Fruit fly (Drosophila melanogaster) whole organism, prepupa: Measurements from ENCODE around the gene CG3841.

Experiments
- CG10631 ChIP-seq: fragments of 200-800 bp; sonication (Bioruptor generic); optimal IDR thresholded peaks from 2 replicates; lab custom pipeline; 2016; ENCODE audit warnings: missing biosample characterization, missing genetic modification characterization
- CG10669 ChIP-seq: fragments of 200-800 bp; sonication (Bioruptor generic); optimal IDR thresholded peaks from 3 replicates; lab custom pipeline; 2018; ENCODE audit warnings: missing biosample characterization, mild to moderate bottlenecking, missing genetic modification characterization, moderate library complexity
- CG11902 ChIP-seq: fragments of 200-800 bp; sonication (Bioruptor generic); optimal IDR thresholded peaks from 3 replicates; lab custom pipeline; 2016; ENCODE audit warnings: missing biosample characterization, missing genetic modification characterization
- CG1621 ChIP-seq: fragments of 200-800 bp; sonication (Bioruptor generic); optimal IDR thresholded peaks from 3 replicates; lab custom pipeline; 2018; ENCODE audit warnings: missing biosample characterization, mild to moderate bottlenecking, missing genetic modification characterization
- CG3032 ChIP-seq: fragments of 200-800 bp; optimal IDR thresholded peaks from 2 replicates; lab custom pipeline; 2019; ENCODE audit warnings: missing biosample characterization, mild to moderate bottlenecking, missing genetic modification characterization, moderate library complexity
- CG34406 ChIP-seq: fragments of 200-800 bp; sonication (Bioruptor generic); optimal IDR thresholded peaks from 3 replicates; lab custom pipeline; 2016; ENCODE audit warnings: missing biosample characterization, missing genetic modification characterization
- CG3919 ChIP-seq: fragments of 200-800 bp; sonication (Bioruptor generic); optimal IDR thresholded peaks from 3 replicates; lab custom pipeline; 2016; ENCODE audit warnings: missing biosample characterization, missing genetic modification characterization
- CG6276 ChIP-seq: fragments of 200-800 bp; sonication (Bioruptor generic); optimal IDR thresholded peaks from 2 replicates; lab custom pipeline; 2017; ENCODE audit warnings: missing biosample characterization, mild to moderate bottlenecking, missing genetic modification characterization
- CG6808 ChIP-seq: fragments of 200-800 bp; sonication (Bioruptor generic); optimal IDR thresholded peaks from 3 replicates; lab custom pipeline; 2017; ENCODE audit warnings: missing biosample characterization, missing genetic modification characterization, mild to moderate bottlenecking, moderate library complexity, missing genetic modification reagents
- CG6854 ChIP-seq: fragments of 200-800 bp; sonication (Bioruptor generic); optimal IDR thresholded peaks from 2 replicates; lab custom pipeline; 2017; ENCODE audit warnings: missing biosample characterization, mild to moderate bottlenecking, missing genetic modification characterization
- CG7368 ChIP-seq: fragments of 200-800 bp; sonication (Bioruptor generic); optimal IDR thresholded peaks from 3 replicates; lab custom pipeline; 2016; ENCODE audit warnings: missing biosample characterization, missing genetic modification characterization
- CG8119 ChIP-seq: fragments of 200-800 bp; sonication (Bioruptor generic); IDR thresholded peaks from 3 replicates; pipeline ENCODE4 v1.3.6; 2022; ENCODE audit warnings: missing biosample characterization, missing genetic modification characterization
- CG8319 ChIP-seq: fragments of 200-800 bp; sonication (Bioruptor generic); optimal IDR thresholded peaks from 3 replicates; lab custom pipeline; 2016; ENCODE audit warnings: missing biosample characterization, missing genetic modification characterization
- CG9139 ChIP-seq: fragments of 200-800 bp; sonication (Bioruptor generic); optimal IDR thresholded peaks from 3 replicates; lab custom pipeline; 2017; ENCODE audit warnings: missing biosample characterization, mild to moderate bottlenecking, missing genetic modification characterization
- Eip75B ChIP-seq: fragments of 200-800 bp; sonication (Bioruptor generic); optimal IDR thresholded peaks from 3 replicates; lab custom pipeline; 2016; ENCODE audit warnings: missing biosample characterization, missing genetic modification characterization
- Eip78C ChIP-seq: fragments of 200-800 bp; sonication (Bioruptor generic); peaks from one replicate; lab custom pipeline; 2016; ENCODE audit warnings: missing biosample characterization, missing genetic modification characterization
- Ets21C ChIP-seq: fragments of 200-800 bp; sonication (Bioruptor generic); optimal IDR thresholded peaks from 3 replicates; lab custom pipeline; 2016; ENCODE audit warnings: missing biosample characterization, missing genetic modification characterization
- Ets96B ChIP-seq: fragments of 200-800 bp; optimal IDR thresholded peaks from 2 replicates; lab custom pipeline; 2019; ENCODE audit warnings: missing biosample characterization, mild to moderate bottlenecking, missing genetic modification characterization, moderate library complexity
- Hr38 ChIP-seq: sonication (Bioruptor generic); optimal IDR thresholded peaks from 2 replicates; lab custom pipeline; 2016; ENCODE audit warnings: missing biosample characterization, missing genetic modification characterization
- Hr39 ChIP-seq: fragments of 200-800 bp; sonication (Bioruptor generic); optimal IDR thresholded peaks from 2 replicates; lab custom pipeline; 2016; ENCODE audit warnings: missing biosample characterization, missing genetic modification characterization
- Hr4 ChIP-seq: fragments of 200-800 bp; sonication (Bioruptor generic); optimal IDR thresholded peaks from 3 replicates; lab custom pipeline; 2016; ENCODE audit warnings: missing biosample characterization, missing genetic modification characterization
- Lpt ChIP-seq: fragments of 200-800 bp; sonication (Bioruptor generic); optimal IDR thresholded peaks from 3 replicates; lab custom pipeline; 2016; ENCODE audit warnings: missing biosample characterization, missing genetic modification characterization
- OdsH ChIP-seq: fragments of 200-800 bp; sonication (Bioruptor generic); optimal IDR thresholded peaks from 3 replicates; lab custom pipeline; 2016; ENCODE audit warnings: missing biosample characterization, missing genetic modification characterization
- Smox ChIP-seq: fragments of 200-800 bp; sonication (Bioruptor generic); optimal IDR thresholded peaks from 3 replicates; lab custom pipeline; 2016; ENCODE audit warnings: missing biosample characterization, missing genetic modification characterization
- Sox14 ChIP-seq: fragments of 200-800 bp; sonication (Bioruptor generic); optimal IDR thresholded peaks from 3 replicates; lab custom pipeline; 2016; ENCODE audit warnings: missing biosample characterization, missing genetic modification characterization
- achi ChIP-seq: fragments of 200-800 bp; sonication (Bioruptor generic); optimal IDR thresholded peaks from 3 replicates; lab custom pipeline; 2016; ENCODE audit warnings: missing biosample characterization, missing genetic modification characterization
- acj6 ChIP-seq: fragments of 200-800 bp; sonication (Bioruptor generic); optimal IDR thresholded peaks from 3 replicates; lab custom pipeline; 2016; ENCODE audit warnings: missing biosample characterization, missing genetic modification characterization
- dac ChIP-seq: fragments of 200-800 bp; sonication (Bioruptor generic); optimal IDR thresholded peaks from 2 replicates; lab custom pipeline; 2017; ENCODE audit warnings: missing biosample characterization, mild to moderate bottlenecking, missing genetic modification characterization
- eg ChIP-seq: fragments of 200-800 bp; sonication (Bioruptor generic); IDR thresholded peaks from 3 replicates; pipeline ENCODE4 v1.3.6; 2022; ENCODE audit warnings: missing biosample characterization, missing genetic modification characterization
- fd85E ChIP-seq: fragments of 200-800 bp; sonication (Bioruptor generic); optimal IDR thresholded peaks from 3 replicates; lab custom pipeline; 2016; ENCODE audit warnings: missing biosample characterization, missing genetic modification characterization
- fkh ChIP-seq: fragments of 200-800 bp; sonication (Bioruptor generic); optimal IDR thresholded peaks from 3 replicates; lab custom pipeline; 2017; ENCODE audit warnings: missing biosample characterization, mild to moderate bottlenecking, missing genetic modification characterization, moderate library complexity
- net ChIP-seq: fragments of 200-800 bp; sonication (Bioruptor generic); optimal IDR thresholded peaks from 3 replicates; lab custom pipeline; 2016; ENCODE audit warnings: missing biosample characterization, missing genetic modification characterization
- spab ChIP-seq: fragments of 200-800 bp; sonication (Bioruptor generic); optimal IDR thresholded peaks from 2 replicates; lab custom pipeline; 2017; ENCODE audit warnings: missing biosample characterization, mild to moderate bottlenecking, missing genetic modification characterization, missing genetic modification reagents
- ss ChIP-seq, 2 experiments: fragments of 200-800 bp; sonication (Bioruptor generic); optimal IDR thresholded peaks; 2 replicates in 1 of 2; 3 replicates in 1 of 2; lab custom pipeline; 2017 to 2018; ENCODE audit warnings: mild to moderate bottlenecking in 2 of 2, missing biosample characterization in 2 of 2, missing genetic modification characterization in 2 of 2, moderate library complexity in 1 of 2
- vri ChIP-seq: fragments of 200-800 bp; sonication (Bioruptor generic); optimal IDR thresholded peaks from 3 replicates; lab custom pipeline; 2016; ENCODE audit warnings: missing biosample characterization, mild to moderate bottlenecking, missing genetic modification characterization

CG3841 gene

dm6 chr2L:9576269-9576933, 12.9 kb upstream of the CG3841 start, which contains the start of gene Mtpalpha (continued):
- TF ChIP-seq CG8319 (peak; percentile 83), fkh (no peak), Eip78C (GFP tag; lab: Kevin White, UChicago) (peak; percentile 94), Sox14 (peak; percentile 69), CG6854 (peak; percentile 99), CG10631 (GFP tag; lab: Kevin White, UChicago) (no peak), Smox (GFP tag; lab: Kevin White, UChicago) (peak; percentile 47), acj6 (GFP tag; lab: Kevin White, UChicago) (no peak), spab (GFP tag; lab: Kevin White, UChicago) (peak; percentile 96), Ets21C (GFP tag; lab: Kevin White, UChicago) (no peak), CG3919 (GFP tag; lab: Kevin White, UChicago) (peak; percentile 87), eg (GFP tag; lab: Robert Waterston, UW) (peak; percentile 93), dac (GFP tag; lab: Kevin White, UChicago) (peak; percentile 83), Eip75B (GFP tag; lab: Kevin White, UChicago) (peak; percentile 57), net (GFP tag; lab: Kevin White, UChicago) (peak; percentile 97), CG10669 (GFP tag; lab: Kevin White, UChicago) (peak; percentile 89), CG11902 (GFP tag; lab: Kevin White, UChicago) (no peak), CG6808 (peak; percentile 99), Lpt (GFP tag; lab: Kevin White, UChicago) (peak; percentile 90), CG34406 (peak; percentile 49)

dm6 chr2L:9579538-9579937, 9.7 kb upstream of the CG3841 start, which contains the start of gene CG31709:
Gene CG31709 (minus strand): TSS chr2L:9579638.
- TF ChIP-seq Ets21C (GFP tag; lab: Kevin White, UChicago) (no peak), fkh (no peak)

dm6 chr2L:9581582-9581981, 7.7 kb upstream of the CG3841 start, which contains the start of gene gcm:
Gene gcm (minus strand): TSS chr2L:9581745.
- TF ChIP-seq fkh (no peak), dac (GFP tag; lab: Kevin White, UChicago) (no peak), CG3032 (tag; lab: Kevin White, UChicago) (no peak), Hr4 (no peak), CG1621 (tag; lab: Kevin White, UChicago) (no peak)

dm6 chr2L:9584098-9584703, 5.1 kb upstream of the CG3841 start:
- no peak for TF ChIP-seq Sox14
- no peak for TF ChIP-seq Hr4
- TF ChIP-seq CG7368 (GFP tag; lab: Kevin White, UChicago) = no peak
- no peak for TF ChIP-seq fkh

- TF ChIP-seq OdsH (GFP tag; lab: Kevin White, UChicago) (no peak), vri (GFP tag; lab: Kevin White, UChicago) (no peak), ss (GFP tag; optimal IDR thresholded peaks at IDR 0.05; lab: Kevin White, UChicago) (no peak), fd85E (no peak), CG9139 (GFP tag; lab: Kevin White, UChicago) (no peak), Hr38 (no peak), achi (GFP tag; lab: Kevin White, UChicago) (no peak), CG34406 (no peak), Hr4 (no peak), Eip75B (GFP tag; lab: Kevin White, UChicago) (no peak), Hr39 (GFP tag; lab: Kevin White, UChicago) (no peak), CG8119 (GFP tag; lab: Robert Waterston, UW) (no peak), Ets96B (tag; lab: Kevin White, UChicago) (no peak), CG6276 (no peak)
Observed at dm6 chr2L:9585942-9586341, 3.3 kb upstream of the CG3841 start.
